Fruit fly (Drosophila melanogaster) whole organism, pupa: Measurements from ENCODE around the gene CG9706.

Experiments
- CG13204 ChIP-seq: fragments of 200-800 bp; sonication (Bioruptor generic); optimal IDR thresholded peaks from 2 replicates; lab custom pipeline; 2018; ENCODE audit warnings: missing biosample characterization, mild to moderate bottlenecking, missing genetic modification characterization, moderate library complexity
- CG14655 ChIP-seq: fragments of 200-800 bp; sonication (Bioruptor generic); optimal IDR thresholded peaks from 3 replicates; lab custom pipeline; 2017; ENCODE audit warnings: mild to moderate bottlenecking, missing biosample characterization, missing genetic modification reagents, missing genetic modification characterization
- CG17806 ChIP-seq: fragments of 200-800 bp; sonication (Bioruptor generic); optimal IDR thresholded peaks from 2 replicates; lab custom pipeline; 2018; ENCODE audit warnings: missing biosample characterization, mild to moderate bottlenecking, missing genetic modification characterization, moderate library complexity
- CG34367 ChIP-seq: fragments of 200-800 bp; sonication (Bioruptor generic); optimal IDR thresholded peaks from 2 replicates; lab custom pipeline; 2018; ENCODE audit warnings: missing biosample characterization, mild to moderate bottlenecking, missing genetic modification characterization
- EcR ChIP-seq: fragments of 200-800 bp; sonication (Bioruptor generic); optimal IDR thresholded peaks from 3 replicates; lab custom pipeline; 2019; ENCODE audit warnings: missing biosample characterization, missing genetic modification characterization, mild to moderate bottlenecking, moderate library complexity, missing genetic modification reagents
- Pif1B ChIP-seq: fragments of 200-800 bp; sonication (Bioruptor generic); optimal IDR thresholded peaks from 3 replicates; lab custom pipeline; 2016; ENCODE audit warnings: missing biosample characterization, missing genetic modification characterization
- Snoo ChIP-seq: fragments of 200-800 bp; sonication (Bioruptor generic); optimal IDR thresholded peaks from 3 replicates; lab custom pipeline; 2017; ENCODE audit warnings: missing biosample characterization, mild to moderate bottlenecking, missing genetic modification characterization, inconsistent platforms
- gl ChIP-seq: fragments of 200-800 bp; sonication (Bioruptor generic); optimal IDR thresholded peaks from 2 replicates; lab custom pipeline; 2018; ENCODE audit warnings: missing biosample characterization, mild to moderate bottlenecking, missing genetic modification characterization
- rn ChIP-seq: fragments of 200-800 bp; sonication (Bioruptor generic); IDR thresholded peaks from 2 replicates; pipeline ENCODE4 v1.3.6; 2022; ENCODE audit warnings: missing biosample characterization, missing genetic modification characterization

- TF ChIP-seq CG17806 (tag; lab: Kevin White, UChicago) (no peak), rn (GFP tag; lab: Robert Waterston, UW) (no peak), Pif1B (GFP tag; lab: Kevin White, UChicago) (no peak), EcR (no peak), CG14655 (GFP tag; lab: Kevin White, UChicago) (no peak), gl (tag; lab: Kevin White, UChicago) (no peak), CG34367 (tag; lab: Kevin White, UChicago) (no peak), Snoo (tag; lab: Kevin White, UChicago) (no peak), CG13204 (GFP tag; lab: Kevin White, UChicago) (no peak)
These were observed 27.6 kb upstream of the CG9706 start, which contains the start of gene CG42852 for dm6 chr3L:16755189-16755588.
